Fruit fly (Drosophila melanogaster) whole organism, embryonic: Measurements from ENCODE around the gene CG14227.
A peak's percentile ranks its signal among the peaks of the same experiment; 100 is the strongest.

Experiments
- Ada2b ChIP-seq: fragments of 200-800 bp; sonication (Bioruptor generic); IDR thresholded peaks from 2 replicates; pipeline ENCODE4 v1.3.6; 2022; ENCODE audit warnings: missing biosample characterization, missing genetic modification characterization
- CG10979 ChIP-seq: fragments of 200-800 bp; sonication (Bioruptor generic); optimal IDR thresholded peaks from 2 replicates; lab custom pipeline; 2018; ENCODE audit warnings: missing biosample characterization, mild to moderate bottlenecking, missing genetic modification characterization, moderate library complexity
- CG11247 ChIP-seq: fragments of 200-800 bp; sonication (Bioruptor generic); IDR thresholded peaks from 2 replicates; pipeline ENCODE4 v1.3.6; 2022; ENCODE audit warnings: missing biosample characterization, missing genetic modification characterization
- CG12219 ChIP-seq: fragments of 200-800 bp; sonication (Bioruptor generic); optimal IDR thresholded peaks from 3 replicates; lab custom pipeline; 2018; ENCODE audit warnings: missing biosample characterization, mild to moderate bottlenecking, missing genetic modification characterization
- CG12391 ChIP-seq: fragments of 200-800 bp; sonication (Bioruptor generic); optimal IDR thresholded peaks from 3 replicates; lab custom pipeline; 2018; ENCODE audit warnings: missing biosample characterization, mild to moderate bottlenecking, missing genetic modification characterization, moderate library complexity
- CG13123 ChIP-seq: fragments of 200-800 bp; sonication (Bioruptor generic); optimal IDR thresholded peaks from 2 replicates; lab custom pipeline; 2016; ENCODE audit warnings: missing biosample characterization, missing genetic modification characterization
- CG13775 ChIP-seq: fragments of 200-800 bp; sonication (Bioruptor generic); optimal IDR thresholded peaks from 3 replicates; lab custom pipeline; 2017; ENCODE audit warnings: missing biosample characterization, mild to moderate bottlenecking, missing genetic modification characterization
- CG13894 ChIP-seq: fragments of 200-800 bp; sonication (Bioruptor generic); optimal IDR thresholded peaks from 3 replicates; lab custom pipeline; 2018; ENCODE audit warnings: missing biosample characterization, mild to moderate bottlenecking, missing genetic modification characterization, moderate library complexity
- CG1647 ChIP-seq: fragments of 200-800 bp; sonication (Bioruptor generic); optimal IDR thresholded peaks from 3 replicates; lab custom pipeline; 2016; ENCODE audit warnings: missing biosample characterization, missing genetic modification characterization
- CG17328 ChIP-seq: fragments of 200-800 bp; sonication (Bioruptor generic); IDR thresholded peaks from 2 replicates; pipeline ENCODE4 v1.3.6; 2022; ENCODE audit warnings: missing biosample characterization, missing genetic modification characterization
- CG17568 ChIP-seq: fragments of 200-800 bp; sonication (Bioruptor generic); optimal IDR thresholded peaks from 2 replicates; lab custom pipeline; 2018; ENCODE audit warnings: missing biosample characterization, mild to moderate bottlenecking, missing genetic modification characterization, moderate library complexity
- CG18262 ChIP-seq: fragments of 200-800 bp; optimal IDR thresholded peaks from 3 replicates; lab custom pipeline; 2019; ENCODE audit warnings: missing biosample characterization, mild to moderate bottlenecking, missing genetic modification characterization, moderate library complexity
- CG18476 ChIP-seq: fragments of 200-800 bp; sonication (Bioruptor generic); optimal IDR thresholded peaks from 2 replicates; lab custom pipeline; 2016; ENCODE audit warnings: missing biosample characterization, mild to moderate bottlenecking, missing genetic modification characterization
- CG2116 ChIP-seq: fragments of 200-800 bp; sonication (Bioruptor generic); optimal IDR thresholded peaks from 3 replicates; lab custom pipeline; 2018; ENCODE audit warnings: missing biosample characterization, mild to moderate bottlenecking, missing genetic modification characterization
- CG2889 ChIP-seq: fragments of 200-800 bp; sonication (Bioruptor generic); IDR thresholded peaks from 3 replicates; pipeline ENCODE4 v1.3.6; 2022; ENCODE audit warnings: missing biosample characterization, missing genetic modification characterization
- CG30431 ChIP-seq: fragments of 200-800 bp; sonication (Bioruptor generic); optimal IDR thresholded peaks from 2 replicates; lab custom pipeline; 2017; ENCODE audit warnings: missing biosample characterization, missing genetic modification characterization
- CG3065 ChIP-seq: fragments of 200-800 bp; sonication (Bioruptor generic); optimal IDR thresholded peaks from 2 replicates; lab custom pipeline; 2016; ENCODE audit warnings: missing biosample characterization, missing genetic modification characterization
- CG32767 ChIP-seq: fragments of 200-800 bp; sonication (Bioruptor generic); IDR thresholded peaks from 2 replicates; pipeline ENCODE4 v1.3.6; 2022; ENCODE audit warnings: missing biosample characterization, missing genetic modification characterization
- CG34376 ChIP-seq: fragments of 200-800 bp; sonication (Bioruptor generic); optimal IDR thresholded peaks from 2 replicates; lab custom pipeline; 2018; ENCODE audit warnings: missing biosample characterization, mild to moderate bottlenecking, missing genetic modification characterization
- CG6689 ChIP-seq: fragments of 200-800 bp; sonication (Bioruptor generic); IDR thresholded peaks from 2 replicates; pipeline ENCODE4 v1.3.6; 2022; ENCODE audit warnings: missing biosample characterization, missing genetic modification characterization
- CG6765 ChIP-seq: fragments of 200-800 bp; sonication (Bioruptor generic); optimal IDR thresholded peaks from 3 replicates; lab custom pipeline; 2017; ENCODE audit warnings: missing biosample characterization, mild to moderate bottlenecking, missing genetic modification characterization
- CG7556 ChIP-seq: fragments of 200-800 bp; sonication (Bioruptor generic); optimal IDR thresholded peaks from 2 replicates; lab custom pipeline; 2017; ENCODE audit warnings: missing biosample characterization, mild to moderate bottlenecking, missing genetic modification characterization
- CTCF ChIP-seq: fragments of 200-800 bp; sonication (Bioruptor generic); optimal IDR thresholded peaks from 2 replicates; lab custom pipeline; 2017; ENCODE audit warnings: missing biosample characterization, mild to moderate bottlenecking, missing genetic modification characterization, moderate library complexity
- CrebB ChIP-seq: fragments of 200-800 bp; sonication (Bioruptor generic); optimal IDR thresholded peaks from 3 replicates; lab custom pipeline; 2018; ENCODE audit warnings: missing biosample characterization, mild to moderate bottlenecking, missing genetic modification characterization
- E2f1 ChIP-seq: fragments of 200-800 bp; sonication (Bioruptor generic); IDR thresholded peaks from 2 replicates; pipeline ENCODE4 v1.3.6; 2022; ENCODE audit warnings: missing biosample characterization, missing genetic modification characterization
- NC2β ChIP-seq: fragments of 200-800 bp; sonication (Bioruptor generic); optimal IDR thresholded peaks from 2 replicates; lab custom pipeline; 2016; ENCODE audit warnings: missing biosample characterization, missing genetic modification characterization
- Opbp ChIP-seq: fragments of 200-800 bp; sonication (Bioruptor generic); IDR thresholded peaks from 3 replicates; pipeline ENCODE4 v1.3.6; 2022; ENCODE audit warnings: missing biosample characterization, missing genetic modification characterization; ENCODE audit not compliant: partially characterized antibody
- Taf1 ChIP-seq: fragments of 200-800 bp; sonication (Bioruptor generic); IDR thresholded peaks from 2 replicates; pipeline ENCODE4 v1.3.6; 2022; ENCODE audit warnings: missing biosample characterization, missing genetic modification characterization
- ab ChIP-seq: fragments of 200-800 bp; sonication (Bioruptor generic); optimal IDR thresholded peaks from 2 replicates; lab custom pipeline; 2016; ENCODE audit warnings: missing biosample characterization, missing genetic modification characterization
- ap ChIP-seq: fragments of 200-800 bp; sonication (Bioruptor generic); IDR thresholded peaks from 2 replicates; pipeline ENCODE4 v1.3.6; 2022; ENCODE audit warnings: missing biosample characterization, missing genetic modification characterization
- caup ChIP-seq: fragments of 200-800 bp; sonication (Bioruptor generic); optimal IDR thresholded peaks from 3 replicates; lab custom pipeline; 2017; ENCODE audit warnings: missing biosample characterization, mild to moderate bottlenecking, missing genetic modification characterization, moderate library complexity; ENCODE audit not compliant: severe bottlenecking
- chn ChIP-seq: fragments of 200-800 bp; sonication (Bioruptor generic); optimal IDR thresholded peaks from 2 replicates; lab custom pipeline; 2016; ENCODE audit warnings: missing biosample characterization, missing genetic modification characterization
- corto ChIP-seq: fragments of 200-800 bp; sonication (Bioruptor generic); optimal IDR thresholded peaks from 2 replicates; lab custom pipeline; 2016; ENCODE audit warnings: missing biosample characterization, mild to moderate bottlenecking, missing genetic modification characterization, moderate library complexity
- crc ChIP-seq: fragments of 200-800 bp; sonication (Bioruptor generic); optimal IDR thresholded peaks from 2 replicates; lab custom pipeline; 2016; ENCODE audit warnings: missing biosample characterization, missing genetic modification characterization
- fd96Cb ChIP-seq: fragments of 200-800 bp; sonication (Bioruptor generic); optimal IDR thresholded peaks from 2 replicates; lab custom pipeline; 2018; ENCODE audit warnings: missing biosample characterization, mild to moderate bottlenecking, missing genetic modification characterization, moderate library complexity
- fu2 ChIP-seq: fragments of 200-800 bp; sonication (Bioruptor generic); optimal IDR thresholded peaks from 2 replicates; lab custom pipeline; 2016; ENCODE audit warnings: missing biosample characterization, missing genetic modification characterization
- gsb-n ChIP-seq: fragments of 200-800 bp; sonication (Bioruptor generic); optimal IDR thresholded peaks from 3 replicates; lab custom pipeline; 2018; ENCODE audit warnings: missing biosample characterization, mild to moderate bottlenecking, missing genetic modification characterization
- ind ChIP-seq: fragments of 200-800 bp; sonication (Bioruptor generic); optimal IDR thresholded peaks from 3 replicates; lab custom pipeline; 2016; ENCODE audit warnings: missing biosample characterization, missing genetic modification characterization
- maf-S ChIP-seq: fragments of 200-800 bp; sonication (Bioruptor generic); optimal IDR thresholded peaks from 2 replicates; lab custom pipeline; 2016; ENCODE audit warnings: missing biosample characterization, missing genetic modification characterization
- nau ChIP-seq: fragments of 200-800 bp; sonication (Bioruptor generic); optimal IDR thresholded peaks from 3 replicates; lab custom pipeline; 2017; ENCODE audit warnings: missing biosample characterization, mild to moderate bottlenecking, missing genetic modification characterization, missing genetic modification reagents
- onecut ChIP-seq: fragments of 200-800 bp; sonication (Bioruptor generic); IDR thresholded peaks from 2 replicates; pipeline ENCODE4 v1.3.6; 2022; ENCODE audit warnings: missing biosample characterization, missing genetic modification characterization
- ranshi ChIP-seq: fragments of 200-800 bp; sonication (Bioruptor generic); IDR thresholded peaks from 2 replicates; pipeline ENCODE4 v1.3.6; 2022; ENCODE audit warnings: missing biosample characterization, missing genetic modification characterization
- rib ChIP-seq: fragments of 200-800 bp; sonication (Bioruptor generic); IDR thresholded peaks from 2 replicates; pipeline ENCODE4 v1.3.6; 2022; ENCODE audit warnings: missing biosample characterization, missing genetic modification characterization
- row ChIP-seq: fragments of 200-800 bp; sonication (Bioruptor generic); IDR thresholded peaks from 3 replicates; pipeline ENCODE4 v1.3.6; 2022; ENCODE audit warnings: missing biosample characterization, missing genetic modification characterization
- salm ChIP-seq: fragments of 200-800 bp; sonication (Bioruptor generic); optimal IDR thresholded peaks from 2 replicates; lab custom pipeline; 2018; ENCODE audit warnings: missing biosample characterization, mild to moderate bottlenecking, missing genetic modification characterization
- sens-2 ChIP-seq: fragments of 200-800 bp; sonication (Bioruptor generic); IDR thresholded peaks from 2 replicates; pipeline ENCODE4 v1.3.6; 2022; ENCODE audit warnings: missing biosample characterization, missing genetic modification characterization
- shn ChIP-seq: fragments of 200-800 bp; sonication (Bioruptor generic); optimal IDR thresholded peaks from 3 replicates; lab custom pipeline; 2016; ENCODE audit warnings: missing biosample characterization, missing genetic modification characterization
- sim ChIP-seq: fragments of 200-800 bp; sonication (Bioruptor generic); IDR thresholded peaks from 2 replicates; pipeline ENCODE4 v1.3.6; 2022; ENCODE audit warnings: missing biosample characterization, missing genetic modification characterization
- tll ChIP-seq, 2 experiments: fragments of 200-800 bp in 1 of 2; fragments of >200 bp in 1 of 2; sonication (Bioruptor generic) in 1 of 2; optimal IDR thresholded peaks; 2 replicates each; lab custom pipeline; 2017 to 2019; ENCODE audit warnings: missing biosample characterization in 2 of 2, missing genetic modification characterization in 2 of 2, mild to moderate bottlenecking in 1 of 2, moderate library complexity in 1 of 2
- trh ChIP-seq: fragments of 200-800 bp; sonication (Bioruptor generic); optimal IDR thresholded peaks from 2 replicates; lab custom pipeline; 2016; ENCODE audit warnings: missing biosample characterization, missing genetic modification characterization

Gene CG14227

dm6 chrX:19692951-19693698 lies 4.4 kb upstream of the CG14227 start, which contains the start of gene Mer (continued):
- TF ChIP-seq Taf1 (GFP tag; lab: Robert Waterston, UW) (peak; percentile 69), Ada2b (GFP tag; lab: Robert Waterston, UW) (peak; percentile 85), ab (GFP tag; lab: Kevin White, UChicago) (peak; percentile 57), ap (GFP tag; lab: Robert Waterston, UW) (peak; percentile 35; the same call in 1 of the 2 replicates), CG30431 (GFP tag; lab: Kevin White, UChicago) (peak; percentile 67), crc (GFP tag; lab: Kevin White, UChicago) (peak; percentile 82), CG11247 (GFP tag; lab: Robert Waterston, UW) (peak; percentile 69), CG13775 (GFP tag; lab: Kevin White, UChicago) (peak; percentile 86), CG13123 (GFP tag; lab: Kevin White, UChicago) (peak; percentile 40), caup (peak; percentile 89), nau (GFP tag; lab: Kevin White, UChicago) (no peak), chn (GFP tag; lab: Kevin White, UChicago) (peak; percentile 77), corto (GFP tag; lab: Kevin White, UChicago) (peak; percentile 6), CG12391 (tag; lab: Kevin White, UChicago) (peak; percentile 82), row (peak; percentile 96), sim (GFP tag; lab: Robert Waterston, UW) (peak; percentile 67), CG17568 (GFP tag; lab: Kevin White, UChicago) (peak; percentile 51), CG2116 (GFP tag; lab: Kevin White, UChicago) (peak; percentile 49), gsb-n (peak; percentile 65), Opbp (GFP tag; lab: Robert Waterston, UW) (no peak), fd96Cb (tag; lab: Kevin White, UChicago) (peak; percentile 73), CG32767 (peak; percentile 90), CG18262 (tag; lab: Kevin White, UChicago) (peak; percentile 84), CG6689 (GFP tag; lab: Robert Waterston, UW) (peak; percentile 74), tll (GFP tag; optimal IDR thresholded peaks at IDR 0.05; lab: Kevin White, UChicago) (no peak), CG6765 (peak; percentile 78), ranshi (GFP tag; lab: Robert Waterston, UW) (peak; percentile 86), E2f1 (GFP tag; lab: Robert Waterston, UW) (peak; percentile 82), CG12219 (GFP tag; lab: Kevin White, UChicago) (peak; percentile 86), ind (GFP tag; lab: Kevin White, UChicago) (peak; percentile 84), CG2889 (GFP tag; lab: Robert Waterston, UW) (peak; percentile 65; the same call in 2 of the 3 replicates), sens-2 (GFP tag; lab: Robert Waterston, UW) (0 out of 2 replicates have a peak, but pooled peaks have one; percentile 58), fu2 (GFP tag; lab: Kevin White, UChicago) (peak; percentile 78), rib (GFP tag; lab: Robert Waterston, UW) (peak; percentile 62; the same call in 1 of the 2 replicates), CrebB (tag; lab: Kevin White, UChicago) (peak; percentile 83), CG17328 (GFP tag; lab: Robert Waterston, UW) (peak; percentile 75), CG1647 (GFP tag; lab: Kevin White, UChicago) (peak; percentile 62), CG7556 (GFP tag; lab: Kevin White, UChicago) (peak; percentile 75), CG18476 (GFP tag; lab: Kevin White, UChicago) (peak; percentile 75), NC2β (GFP tag; lab: Kevin White, UChicago) (peak; percentile 79), trh (peak; percentile 37), CG34376 (peak; percentile 90), onecut (GFP tag; lab: Robert Waterston, UW) (peak; percentile 78), CG3065 (peak; percentile 17), CTCF (peak; percentile 12), salm (tag; lab: Kevin White, UChicago) (peak; percentile 66), CG13894 (tag; lab: Kevin White, UChicago) (peak; percentile 84), shn (GFP tag; lab: Kevin White, UChicago) (peak; percentile 89), maf-S (GFP tag; lab: Kevin White, UChicago) (peak; percentile 81), CG10979 (tag; lab: Kevin White, UChicago) (peak; percentile 84)
